Fruit fly (Drosophila melanogaster) whole organism, adult: ENCODE results near the gene fend.
A peak's percentile ranks its signal among the peaks of the same experiment; 100 is the strongest.

Experiments used
- CG11617 ChIP-seq: fragments of 200-800 bp; sonication (Bioruptor generic); optimal IDR thresholded peaks from 2 replicates; lab custom pipeline; 2017; ENCODE audit warnings: mild to moderate bottlenecking, missing biosample characterization, missing genetic modification reagents, missing genetic modification characterization
- CG12768 ChIP-seq: fragments of 200-800 bp; sonication (Bioruptor generic); optimal IDR thresholded peaks from 2 replicates; lab custom pipeline; 2017; ENCODE audit warnings: missing biosample characterization, missing genetic modification characterization, mild to moderate bottlenecking, moderate library complexity, missing genetic modification reagents
- CG14711 ChIP-seq: fragments of 200-800 bp; sonication (Bioruptor generic); optimal IDR thresholded peaks from 2 replicates; lab custom pipeline; 2018; ENCODE audit warnings: missing biosample characterization, mild to moderate bottlenecking, missing genetic modification characterization, moderate library complexity
- CG1620 ChIP-seq: fragments of 200-800 bp; sonication (Bioruptor generic); optimal IDR thresholded peaks from 2 replicates; lab custom pipeline; 2016; ENCODE audit warnings: missing biosample characterization, missing genetic modification characterization
- CG33017 ChIP-seq: fragments of 200-800 bp; sonication (Bioruptor generic); optimal IDR thresholded peaks from 2 replicates; lab custom pipeline; 2018; ENCODE audit warnings: missing biosample characterization, mild to moderate bottlenecking, missing genetic modification characterization, moderate library complexity
- CG5204 ChIP-seq: fragments of 200-800 bp; sonication (Bioruptor generic); optimal IDR thresholded peaks from 2 replicates; lab custom pipeline; 2016; ENCODE audit warnings: missing biosample characterization, missing genetic modification characterization
- CG7045 ChIP-seq: fragments of 200-800 bp; sonication (Bioruptor generic); optimal IDR thresholded peaks from 2 replicates; lab custom pipeline; 2017; ENCODE audit warnings: missing biosample characterization, mild to moderate bottlenecking, missing genetic modification characterization
- CG7101 ChIP-seq: fragments of 200-800 bp; sonication (Bioruptor generic); optimal IDR thresholded peaks from 2 replicates; lab custom pipeline; 2018; ENCODE audit warnings: missing biosample characterization, mild to moderate bottlenecking, missing genetic modification characterization, moderate library complexity
- Clk ChIP-seq: fragments of 200-800 bp; sonication (Bioruptor generic); optimal IDR thresholded peaks from 2 replicates; lab custom pipeline; 2017; ENCODE audit warnings: missing biosample characterization, missing genetic modification characterization
- Crg-1 ChIP-seq: fragments of 200-800 bp; sonication (Bioruptor generic); optimal IDR thresholded peaks from 2 replicates; lab custom pipeline; 2016; ENCODE audit warnings: missing biosample characterization, missing genetic modification characterization
- bab1 ChIP-seq: fragments of 200-800 bp; sonication (Bioruptor generic); optimal IDR thresholded peaks from 3 replicates; lab custom pipeline; 2019; ENCODE audit warnings: missing biosample characterization, mild to moderate bottlenecking, missing genetic modification characterization, moderate library complexity
- cic ChIP-seq: fragments of 200-800 bp; sonication (Bioruptor generic); optimal IDR thresholded peaks from 2 replicates; lab custom pipeline; 2017; ENCODE audit warnings: missing biosample characterization, mild to moderate bottlenecking, missing genetic modification characterization, moderate library complexity
- cnc ChIP-seq, 2 experiments: fragments of >200 bp; optimal IDR thresholded peaks; 2 replicates each; lab custom pipeline; 2017
- ovo ChIP-seq: fragments of 200-800 bp; sonication (Bioruptor generic); optimal IDR thresholded peaks from 2 replicates; lab custom pipeline; 2016; ENCODE audit warnings: missing biosample characterization, missing genetic modification characterization
- pad ChIP-seq: fragments of 200-800 bp; sonication (Bioruptor generic); optimal IDR thresholded peaks from 3 replicates; lab custom pipeline; 2017; ENCODE audit warnings: missing biosample characterization, missing genetic modification characterization, mild to moderate bottlenecking, moderate library complexity, missing genetic modification reagents
- tj ChIP-seq: fragments of 200-800 bp; sonication (Bioruptor generic); optimal IDR thresholded peaks from 3 replicates; lab custom pipeline; 2017; ENCODE audit warnings: missing biosample characterization, mild to moderate bottlenecking, missing genetic modification characterization, moderate library complexity
- toe ChIP-seq: fragments of 200-800 bp; sonication (Bioruptor generic); optimal IDR thresholded peaks from 2 replicates; lab custom pipeline; 2016; ENCODE audit warnings: missing biosample characterization, missing genetic modification characterization

Gene fend

dm6 chrX:9127264-9128011 lies 7.5 kb downstream of the fend start:
- no peak for TF ChIP-seq CG5204 (GFP tag; lab: Kevin White, UChicago)
- TF ChIP-seq CG14711 (tag; lab: Kevin White, UChicago), result no peak
- no peak for TF ChIP-seq cic (GFP tag; lab: Kevin White, UChicago)
- no peak for TF ChIP-seq tj (GFP tag; lab: Kevin White, UChicago)
- no peak for TF ChIP-seq Crg-1 (GFP tag; lab: Kevin White, UChicago)

dm6 chrX:9122492-9122891 lies 12.4 kb downstream of the fend start:
- TF ChIP-seq CG7045 (GFP tag; lab: Kevin White, UChicago), result no peak
- TF ChIP-seq Crg-1 (GFP tag; lab: Kevin White, UChicago), result no peak
- no peak for TF ChIP-seq toe (GFP tag; lab: Kevin White, UChicago)
- no peak for TF ChIP-seq CG7101 (tag; lab: Kevin White, UChicago)
- no peak for TF ChIP-seq CG11617 (GFP tag; lab: Kevin White, UChicago)
- no peak for TF ChIP-seq pad (GFP tag; lab: Kevin White, UChicago)
- no peak for TF ChIP-seq CG1620
- no peak for TF ChIP-seq cic (GFP tag; lab: Kevin White, UChicago)

- TF ChIP-seq tj (GFP tag; lab: Kevin White, UChicago) (no peak), toe (GFP tag; lab: Kevin White, UChicago) (no peak), CG7045 (GFP tag; lab: Kevin White, UChicago) (no peak), bab1 (GFP tag; lab: Kevin White, UChicago) (peak; percentile 17), CG14711 (tag; lab: Kevin White, UChicago) (peak; percentile 32), Crg-1 (GFP tag; lab: Kevin White, UChicago) (no peak), Clk (GFP tag; lab: Kevin White, UChicago) (no peak), pad (GFP tag; lab: Kevin White, UChicago) (no peak)
These were observed 13.8 kb downstream of the fend start for dm6 chrX:9120828-9121754.

dm6 chrX:9119671-9120364 lies 15.1 kb downstream of the fend start:
- TF ChIP-seq tj (GFP tag; lab: Kevin White, UChicago), result no peak
- no peak for TF ChIP-seq Clk (GFP tag; lab: Kevin White, UChicago)
- TF ChIP-seq ovo (GFP tag; lab: Kevin White, UChicago), result no peak
- no peak for TF ChIP-seq Crg-1 (GFP tag; lab: Kevin White, UChicago)
- TF ChIP-seq cnc (optimal IDR thresholded peaks at IDR 0.05; lab: Kevin White, UChicago), result no peak

dm6 chrX:9118961-9119633 lies 15.8 kb downstream of the fend start:
- TF ChIP-seq CG11617 (GFP tag; lab: Kevin White, UChicago) (no peak), CG5204 (GFP tag; lab: Kevin White, UChicago) (no peak), CG12768 (GFP tag; lab: Kevin White, UChicago) (no peak), Crg-1 (GFP tag; lab: Kevin White, UChicago) (no peak), CG33017 (tag; lab: Kevin White, UChicago) (no peak)

dm6 chrX:9117831-9118230 lies 17.1 kb downstream of the fend start:
- TF ChIP-seq bab1 (GFP tag; lab: Kevin White, UChicago) (no peak), tj (GFP tag; lab: Kevin White, UChicago) (no peak), toe (GFP tag; lab: Kevin White, UChicago) (no peak)
